Worm (Caenorhabditis elegans): ENCODE data around the gene K07F5.8.

DNA sequence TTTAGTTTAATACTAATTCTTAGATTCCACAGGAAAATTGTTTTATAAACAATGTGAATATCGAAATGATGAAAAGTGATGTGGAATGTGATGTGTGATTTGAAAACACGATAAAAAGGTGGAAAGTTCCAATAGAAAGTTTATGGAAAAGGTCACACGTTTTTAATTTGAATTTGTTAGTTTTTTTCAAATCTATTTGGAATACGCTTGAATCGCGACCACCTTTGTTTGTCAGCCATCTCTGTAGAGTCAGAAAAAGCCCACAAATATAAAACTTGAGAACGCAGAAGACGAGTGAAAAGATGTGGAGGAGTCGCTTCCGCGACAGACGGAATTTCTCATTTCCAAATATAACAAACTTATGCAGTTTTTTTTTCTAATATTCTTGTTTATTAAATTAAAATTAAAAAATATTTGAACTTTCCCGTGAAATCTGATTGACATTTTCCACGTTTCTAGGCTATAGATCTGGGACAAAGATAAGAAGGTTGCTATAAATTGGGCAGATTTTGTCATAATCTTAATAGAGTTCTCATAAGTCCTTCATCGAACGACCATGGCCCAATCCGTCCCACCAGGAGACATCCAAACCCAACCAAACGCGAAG lies 8.4 kb downstream of the K07F5.8 start, which contains the start of the genes kin-24 and msp-56:
- TF ChIP-seq lin-39 (tag; optimal IDR thresholded peaks at IDR 0.05): no peak
- TF ChIP-seq egl-27 (tag; optimal IDR thresholded peaks at IDR 0.05): no peak
- TF ChIP-seq unc-39 (tag; optimal IDR thresholded peaks at IDR 0.05): no peak
- no peak for TF ChIP-seq ztf-11 (tag; optimal IDR thresholded peaks at IDR 0.05)
- TF ChIP-seq unc-62 (GFP tag; optimal IDR thresholded peaks at IDR 0.05): no peak
- TF ChIP-seq zag-1 (tag; optimal IDR thresholded peaks at IDR 0.05): no peak
- no peak for TF ChIP-seq nhr-77 (tag; optimal IDR thresholded peaks at IDR 0.05)
- TF ChIP-seq nhr-25 (tag; optimal IDR thresholded peaks at IDR 0.05): no peak
- no peak for TF ChIP-seq nhr-10 (tag; optimal IDR thresholded peaks at IDR 0.05)
